ENCODE assay signal across 3 fruit fly cellular contexts in the genomic region with DNA sequence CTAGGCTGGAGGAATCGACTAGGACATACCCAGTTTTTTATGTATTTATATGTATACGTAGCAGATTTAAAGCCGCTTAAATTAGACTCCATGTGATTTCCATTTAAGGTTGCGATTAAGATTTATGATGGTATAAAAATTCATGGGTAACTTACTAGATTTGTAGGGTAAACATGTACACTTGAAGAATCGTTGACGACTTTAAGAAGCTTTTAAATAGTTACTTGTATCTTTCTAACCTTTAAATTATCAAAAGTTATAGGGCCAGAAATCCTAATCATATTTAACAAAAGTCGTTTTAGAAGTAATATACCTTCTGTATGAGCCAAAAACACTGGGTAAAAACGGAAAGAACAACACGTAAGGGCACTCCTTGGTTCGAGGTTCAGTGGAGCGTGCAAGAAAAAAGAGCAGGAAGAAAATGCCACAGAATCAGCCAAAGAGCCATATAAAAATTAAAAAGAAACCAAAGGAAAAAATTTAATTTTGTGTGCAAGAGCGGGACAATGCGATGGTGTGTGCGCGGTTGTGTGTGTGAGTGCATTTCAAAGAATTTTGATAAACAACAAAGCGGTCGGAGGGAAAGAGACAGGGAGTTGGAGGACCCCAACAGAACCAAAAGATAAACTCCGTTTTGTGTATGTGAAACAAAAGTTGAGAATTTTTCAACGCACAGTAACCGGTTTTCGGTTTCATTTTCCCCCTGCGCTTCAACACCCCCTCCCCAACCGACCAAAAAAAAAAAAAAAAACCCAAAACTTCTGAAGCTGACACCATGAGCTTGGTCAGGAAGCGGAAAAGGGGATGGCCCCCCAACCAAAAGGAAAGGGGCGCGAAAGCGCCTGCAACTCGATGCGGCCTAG.
A peak's percentile ranks its signal among the peaks of the same experiment; 100 is the strongest.
TF ChIP-seq lines count a peak whose summit lies in the region.

No protein-coding gene starts in this region.

TF ChIP-seq in whole organism, embryonic, 481 proteins besides CTCF, POLR2A, EP300 and RAD21 (continued from another document and continues in another):
- TF ChIP-seq Pdp1 (GFP tag; optimal IDR thresholded peaks at IDR 0.05; lab: Kevin White, UChicago) (peak in 1 of 2 experiments; percentile 4), her (GFP tag; optimal IDR thresholded peaks at IDR 0.05; lab: Kevin White, UChicago) (no peak), Ada2b (GFP tag; IDR thresholded peaks at IDR 0.05; lab: Robert Waterston, UW) (no peak), Atf6 (GFP tag; IDR thresholded peaks at IDR 0.05; lab: Robert Waterston, UW) (no peak), Med (GFP tag; lab: Kevin White, UChicago) (peak; percentile 23), ato (GFP tag; IDR thresholded peaks at IDR 0.05; lab: Robert Waterston, UW; ENCODE audit: partially characterized antibody) (no peak), phol (tag; optimal IDR thresholded peaks at IDR 0.05; lab: Kevin White, UChicago) (peak; percentile 35), crol (GFP tag; IDR thresholded peaks at IDR 0.05; lab: Robert Waterston, UW) (peak; percentile 61), CG4820 (GFP tag; optimal IDR thresholded peaks at IDR 0.05; lab: Kevin White, UChicago) (peak; percentile 19), unc-4 (GFP tag; IDR thresholded peaks at IDR 0.05; lab: Robert Waterston, UW; ENCODE audit: partially characterized antibody) (no peak), pan (optimal IDR thresholded peaks at IDR 0.05; lab: Kevin White, UChicago) (peak in 1 of 2 experiments; percentile 56), pan (GFP tag; optimal IDR thresholded peaks at IDR 0.05 in 1 of 2, IDR thresholded peaks at IDR 0.05 in 1 of 2) (no peak), Tbp (GFP tag; optimal IDR thresholded peaks at IDR 0.05; lab: Kevin White, UChicago) (no peak), kni (GFP tag; optimal IDR thresholded peaks at IDR 0.05; lab: Kevin White, UChicago) (peak; percentile 59), sens (GFP tag; lab: Kevin White, UChicago) (peak; percentile 89), CG7556 (GFP tag; optimal IDR thresholded peaks at IDR 0.05; lab: Kevin White, UChicago) (peak; percentile 35), Gug (GFP tag; IDR thresholded peaks at IDR 0.05; lab: Robert Waterston, UW) (no peak), CG11696 (GFP tag; IDR thresholded peaks at IDR 0.05; lab: Robert Waterston, UW) (no peak), CG33557 (GFP tag; optimal IDR thresholded peaks at IDR 0.05; lab: Kevin White, UChicago) (peak; percentile 8), CG2678 (tag; optimal IDR thresholded peaks at IDR 0.05; lab: Kevin White, UChicago) (peak; percentile 20), fd96Cb (tag; optimal IDR thresholded peaks at IDR 0.05; lab: Kevin White, UChicago) (peak; percentile 22), CG7987 (GFP tag; optimal IDR thresholded peaks at IDR 0.05; lab: Kevin White, UChicago) (no peak), corto (GFP tag; optimal IDR thresholded peaks at IDR 0.05; lab: Kevin White, UChicago) (peak; percentile 18), Asciz (GFP tag; optimal IDR thresholded peaks at IDR 0.05; lab: Kevin White, UChicago) (no peak), CG31441 (GFP tag; IDR thresholded peaks at IDR 0.05; lab: Robert Waterston, UW) (0 out of 2 replicates have a peak, but pooled peaks have one; percentile 25), row (GFP tag; IDR thresholded peaks at IDR 0.05; lab: Robert Waterston, UW) (peak; percentile 40; the same call in 2 of the 3 replicates), bsh (GFP tag; optimal IDR thresholded peaks at IDR 0.05; lab: Kevin White, UChicago) (peak in 1 of 2 experiments; percentile 17), CG33213 (GFP tag; optimal IDR thresholded peaks at IDR 0.05; lab: Kevin White, UChicago) (no peak), wor (GFP tag; IDR thresholded peaks at IDR 0.05; lab: Robert Waterston, UW) (no peak), Xrp1 (GFP tag; IDR thresholded peaks at IDR 0.05; lab: Robert Waterston, UW) (peak; percentile 36; the same call in 1 of the 2 replicates), Stat92E (GFP tag; optimal IDR thresholded peaks at IDR 0.05; lab: Kevin White, UChicago) (peak in 1 of 3 experiments; percentile 98), Six4 (GFP tag; optimal IDR thresholded peaks at IDR 0.05; lab: Kevin White, UChicago) (no peak), CG17829 (tag; optimal IDR thresholded peaks at IDR 0.05; lab: Kevin White, UChicago) (peak; percentile 49), CG11504 (tag; optimal IDR thresholded peaks at IDR 0.05; lab: Kevin White, UChicago) (peak; percentile 5), Blimp-1 (GFP tag; optimal IDR thresholded peaks at IDR 0.05; lab: Kevin White, UChicago) (peak; percentile 11), gsb (GFP tag; IDR thresholded peaks at IDR 0.05; lab: Robert Waterston, UW) (no peak), CG11085 (GFP tag; IDR thresholded peaks at IDR 0.05; lab: Robert Waterston, UW) (no peak), CG10979 (tag; optimal IDR thresholded peaks at IDR 0.05; lab: Kevin White, UChicago) (peak; percentile 64), CG10267 (tag; optimal IDR thresholded peaks at IDR 0.05; lab: Kevin White, UChicago) (peak; percentile 45), CG7839 (tag; optimal IDR thresholded peaks at IDR 0.05; lab: Kevin White, UChicago) (peak; percentile 20)

TF ChIP-seq in whole organism, prepupa, 60 proteins besides CTCF, POLR2A, EP300 and RAD21 (continued from another document):
- peak; percentile 33 for TF ChIP-seq CG11902 (GFP tag; optimal IDR thresholded peaks at IDR 0.05; lab: Kevin White, UChicago)
- peak; percentile 36; the same call in 1 of the 2 replicates for TF ChIP-seq CG15336 (GFP tag; IDR thresholded peaks at IDR 0.05; lab: Robert Waterston, UW)
- TF ChIP-seq CG7368 (GFP tag; optimal IDR thresholded peaks at IDR 0.05; lab: Kevin White, UChicago) = peak; percentile 4
- peak; percentile 61 for TF ChIP-seq pdm3 (GFP tag; optimal IDR thresholded peaks at IDR 0.05; lab: Kevin White, UChicago)
- peak; percentile 68 to 72 for TF ChIP-seq ss (GFP tag; optimal IDR thresholded peaks at IDR 0.05; lab: Kevin White, UChicago)
- TF ChIP-seq lz (GFP tag; optimal IDR thresholded peaks at IDR 0.05; lab: Kevin White, UChicago) = peak; percentile 71
- TF ChIP-seq CG16779 (tag; optimal IDR thresholded peaks at IDR 0.05; lab: Kevin White, UChicago) = peak; percentile 56
- TF ChIP-seq salr (GFP tag; optimal IDR thresholded peaks at IDR 0.05; lab: Kevin White, UChicago) = peak; percentile 3 to 61
- no peak for TF ChIP-seq Gug (GFP tag; IDR thresholded peaks at IDR 0.05; lab: Robert Waterston, UW)
- no peak for TF ChIP-seq CG11294 (GFP tag; IDR thresholded peaks at IDR 0.05; lab: Robert Waterston, UW)
- TF ChIP-seq OdsH (GFP tag; optimal IDR thresholded peaks at IDR 0.05; lab: Kevin White, UChicago) = peak; percentile 66
- peak; percentile 40 for TF ChIP-seq vri (GFP tag; optimal IDR thresholded peaks at IDR 0.05; lab: Kevin White, UChicago)
- TF ChIP-seq spab (GFP tag; optimal IDR thresholded peaks at IDR 0.05; lab: Kevin White, UChicago) = peak; percentile 79
- peak; percentile 51 for TF ChIP-seq CG11762 (GFP tag; optimal IDR thresholded peaks at IDR 0.05; lab: Kevin White, UChicago; ENCODE audit: insufficient read depth)
- no peak for TF ChIP-seq fkh (GFP tag; optimal IDR thresholded peaks at IDR 0.05; lab: Kevin White, UChicago)
- TF ChIP-seq Ets96B (tag; optimal IDR thresholded peaks at IDR 0.05; lab: Kevin White, UChicago) = peak; percentile 72
- peak; percentile 4 for TF ChIP-seq CG6276 (GFP tag; optimal IDR thresholded peaks at IDR 0.05; lab: Kevin White, UChicago)
- peak; percentile 66 for TF ChIP-seq net (GFP tag; optimal IDR thresholded peaks at IDR 0.05; lab: Kevin White, UChicago)
- peak; percentile 86 for TF ChIP-seq topi (GFP tag; optimal IDR thresholded peaks at IDR 0.05; lab: Kevin White, UChicago)
- peak; percentile 60 for TF ChIP-seq CG3032 (tag; optimal IDR thresholded peaks at IDR 0.05; lab: Kevin White, UChicago)
- peak; percentile 25 for TF ChIP-seq Blimp-1 (GFP tag; optimal IDR thresholded peaks at IDR 0.05; lab: Kevin White, UChicago)
- TF ChIP-seq Met (GFP tag; optimal IDR thresholded peaks at IDR 0.05; lab: Kevin White, UChicago) = peak; percentile 76
- TF ChIP-seq Sox102F (GFP tag; optimal IDR thresholded peaks at IDR 0.05; lab: Kevin White, UChicago) = peak; percentile 71
- TF ChIP-seq svp (GFP tag; lab: Kevin White, UChicago) = peak; percentile 92
- TF ChIP-seq CG4318 (GFP tag; optimal IDR thresholded peaks at IDR 0.05; lab: Kevin White, UChicago) = peak; percentile 53
- peak; percentile 57 for TF ChIP-seq Ets21C (GFP tag; optimal IDR thresholded peaks at IDR 0.05; lab: Kevin White, UChicago)
- TF ChIP-seq CG32006 (GFP tag; optimal IDR thresholded peaks at IDR 0.05; lab: Kevin White, UChicago) = peak; percentile 79
- TF ChIP-seq achi (GFP tag; optimal IDR thresholded peaks at IDR 0.05; lab: Kevin White, UChicago) = peak; percentile 58
- TF ChIP-seq Eip75B (GFP tag; optimal IDR thresholded peaks at IDR 0.05; lab: Kevin White, UChicago) = peak; percentile 75
- TF ChIP-seq CG8632 (GFP tag; optimal IDR thresholded peaks at IDR 0.05; lab: Kevin White, UChicago) = peak; percentile 25
- TF ChIP-seq Eip78C (GFP tag; lab: Kevin White, UChicago) = peak; percentile 95
- peak; percentile 36 for TF ChIP-seq CG8319 (GFP tag; optimal IDR thresholded peaks at IDR 0.05; lab: Kevin White, UChicago)
- TF ChIP-seq Lpt (GFP tag; optimal IDR thresholded peaks at IDR 0.05; lab: Kevin White, UChicago) = no peak
- peak; percentile 64 for TF ChIP-seq CG3919 (GFP tag; optimal IDR thresholded peaks at IDR 0.05; lab: Kevin White, UChicago)
- peak; percentile 69 for TF ChIP-seq Sox14 (GFP tag; optimal IDR thresholded peaks at IDR 0.05; lab: Kevin White, UChicago)
- TF ChIP-seq Smox (GFP tag; optimal IDR thresholded peaks at IDR 0.05; lab: Kevin White, UChicago) = peak; percentile 70
- TF ChIP-seq esn (GFP tag; optimal IDR thresholded peaks at IDR 0.05; lab: Kevin White, UChicago) = peak; percentile 84
- TF ChIP-seq fd85E (GFP tag; optimal IDR thresholded peaks at IDR 0.05; lab: Kevin White, UChicago) = no peak
- peak; percentile 58 for TF ChIP-seq CG6792 (GFP tag; optimal IDR thresholded peaks at IDR 0.05; lab: Kevin White, UChicago)
- TF ChIP-seq Hr39 (GFP tag; optimal IDR thresholded peaks at IDR 0.05; lab: Kevin White, UChicago) = peak; percentile 72
- 0 out of 3 replicates have a peak, but pooled peaks have one; percentile 23 for TF ChIP-seq CG8119 (GFP tag; IDR thresholded peaks at IDR 0.05; lab: Robert Waterston, UW)

TF ChIP-seq in whole organism, wandering third instar larva, 38 proteins besides CTCF, POLR2A, EP300 and RAD21 (continued from another document):
- no peak for TF ChIP-seq Mio (GFP tag; optimal IDR thresholded peaks at IDR 0.05; lab: Kevin White, UChicago)
- TF ChIP-seq Hr83 (GFP tag; optimal IDR thresholded peaks at IDR 0.05; lab: Kevin White, UChicago; ENCODE audit: poor library complexity, severe bottlenecking) = no peak
- peak; percentile 52 for TF ChIP-seq Rel (GFP tag; optimal IDR thresholded peaks at IDR 0.05; lab: Kevin White, UChicago)
- TF ChIP-seq Rel (tag; optimal IDR thresholded peaks at IDR 0.05; lab: Kevin White, UChicago) = peak; percentile 54
- no peak for TF ChIP-seq pan (optimal IDR thresholded peaks at IDR 0.05; lab: Kevin White, UChicago)
- TF ChIP-seq usp (GFP tag; optimal IDR thresholded peaks at IDR 0.05; lab: Kevin White, UChicago) = no peak
- no peak for TF ChIP-seq dl (GFP tag; optimal IDR thresholded peaks at IDR 0.05; lab: Kevin White, UChicago; ENCODE audit: insufficient read depth in 1 of 2, partially characterized antibody in 2 of 2)
- no peak for TF ChIP-seq sage (GFP tag; optimal IDR thresholded peaks at IDR 0.05; lab: Kevin White, UChicago)
- TF ChIP-seq rgr (GFP tag; optimal IDR thresholded peaks at IDR 0.05; lab: Kevin White, UChicago) = peak; percentile 37
- no peak for TF ChIP-seq jim (GFP tag; optimal IDR thresholded peaks at IDR 0.05; lab: Kevin White, UChicago)
- no peak for TF ChIP-seq Dif (GFP tag; optimal IDR thresholded peaks at IDR 0.05; lab: Kevin White, UChicago; ENCODE audit: partially characterized antibody)
- peak; percentile 58 for TF ChIP-seq br (GFP tag; optimal IDR thresholded peaks at IDR 0.05; lab: Kevin White, UChicago)
- TF ChIP-seq psq (GFP tag; optimal IDR thresholded peaks at IDR 0.05; lab: Kevin White, UChicago) = peak; percentile 52
- peak; percentile 67 for TF ChIP-seq fru (GFP tag; optimal IDR thresholded peaks at IDR 0.05; lab: Kevin White, UChicago)
- peak; percentile 43 for TF ChIP-seq dmrt93B (GFP tag; optimal IDR thresholded peaks at IDR 0.05; lab: Kevin White, UChicago)
